Worm (Caenorhabditis elegans) whole organism, L4/young adult: ENCODE data around the gene exos-4.2.

Experiments
- W03F9.2 ChIP-seq: fragments of 150-350 bp; optimal IDR thresholded peaks from 2 replicates; lab custom pipeline; 2014; ENCODE audit warnings: missing biosample characterization, missing genetic modification characterization
- dao-5 ChIP-seq: sonication (generic microtip); optimal IDR thresholded peaks from 2 replicates; lab custom pipeline; 2016; ENCODE audit warnings: missing genotype, missing genetic modification characterization, moderate library complexity, missing compliant biosample characterization

ce11 chrIII:856908-857307 is 3.1 kb upstream of the exos-4.2 start:
- TF ChIP-seq W03F9.2 (tag; lab: Kevin White, UChicago) (no peak), dao-5 (no peak)
